Worm (Caenorhabditis elegans): ENCODE data around the gene F54F12.1.

The F54F12.1 gene

DNA sequence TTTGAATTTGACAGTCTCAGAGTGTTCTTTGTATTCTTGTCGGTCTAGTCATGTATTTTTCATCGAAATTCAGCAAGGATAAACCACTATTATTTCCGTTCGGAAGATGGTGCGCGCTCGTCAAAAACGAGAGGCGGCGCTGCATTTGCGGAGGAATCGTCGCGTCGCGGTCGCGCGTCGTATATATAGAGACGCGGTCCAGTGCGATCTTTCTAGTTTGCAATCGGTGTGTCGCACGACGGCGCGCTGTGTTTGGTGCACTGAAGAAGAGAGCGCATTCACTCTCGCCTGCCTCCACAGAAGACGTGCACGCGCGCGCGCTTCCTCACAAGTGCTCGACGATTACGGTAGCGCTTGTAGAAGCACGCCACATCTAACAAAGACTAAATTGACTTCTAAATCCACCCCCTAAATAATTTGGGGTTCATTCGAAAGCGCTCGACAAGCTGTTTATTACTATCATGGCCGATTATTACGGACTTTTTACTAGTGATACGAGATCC is 15.4 kb upstream of the F54F12.1 start, which contains the start of gene Y39E4B.6 (continued):
- peak; percentile 95 for TF ChIP-seq fos-1 (tag; optimal IDR thresholded peaks at IDR 0.05)
- TF ChIP-seq ces-1 (GFP tag; optimal IDR thresholded peaks at IDR 0.05) = peak; percentile 28
- TF ChIP-seq dpl-1 (GFP tag; optimal IDR thresholded peaks at IDR 0.05) = peak; percentile 77 to 81 (median 79)
- peak; percentile 88 for TF ChIP-seq mep-1 (tag; optimal IDR thresholded peaks at IDR 0.05)

DNA sequence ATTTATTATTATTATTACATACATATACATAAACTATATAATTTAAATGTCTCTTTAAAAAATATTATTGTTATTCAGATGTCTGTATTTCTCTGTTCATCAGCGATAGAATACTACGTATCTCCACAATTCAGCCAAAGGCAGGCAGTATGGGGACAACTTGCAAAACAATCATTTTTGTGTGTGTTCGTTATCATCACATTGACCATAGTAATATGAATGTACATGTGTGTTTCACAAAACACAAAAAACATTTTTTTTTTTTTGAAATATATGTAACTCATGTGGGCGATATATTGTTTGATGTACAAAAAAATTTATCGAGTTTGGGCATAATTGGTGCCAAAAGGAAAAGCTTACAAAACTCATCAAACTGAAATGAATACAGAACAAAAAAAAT is 14.2 kb upstream of the F54F12.1 start:
- TF ChIP-seq nhr-85 (tag) (peak; percentile 66), hlh-4 (tag; optimal IDR thresholded peaks at IDR 0.05) (no peak), mep-1 (tag; optimal IDR thresholded peaks at IDR 0.05) (peak; percentile 1)

DNA sequence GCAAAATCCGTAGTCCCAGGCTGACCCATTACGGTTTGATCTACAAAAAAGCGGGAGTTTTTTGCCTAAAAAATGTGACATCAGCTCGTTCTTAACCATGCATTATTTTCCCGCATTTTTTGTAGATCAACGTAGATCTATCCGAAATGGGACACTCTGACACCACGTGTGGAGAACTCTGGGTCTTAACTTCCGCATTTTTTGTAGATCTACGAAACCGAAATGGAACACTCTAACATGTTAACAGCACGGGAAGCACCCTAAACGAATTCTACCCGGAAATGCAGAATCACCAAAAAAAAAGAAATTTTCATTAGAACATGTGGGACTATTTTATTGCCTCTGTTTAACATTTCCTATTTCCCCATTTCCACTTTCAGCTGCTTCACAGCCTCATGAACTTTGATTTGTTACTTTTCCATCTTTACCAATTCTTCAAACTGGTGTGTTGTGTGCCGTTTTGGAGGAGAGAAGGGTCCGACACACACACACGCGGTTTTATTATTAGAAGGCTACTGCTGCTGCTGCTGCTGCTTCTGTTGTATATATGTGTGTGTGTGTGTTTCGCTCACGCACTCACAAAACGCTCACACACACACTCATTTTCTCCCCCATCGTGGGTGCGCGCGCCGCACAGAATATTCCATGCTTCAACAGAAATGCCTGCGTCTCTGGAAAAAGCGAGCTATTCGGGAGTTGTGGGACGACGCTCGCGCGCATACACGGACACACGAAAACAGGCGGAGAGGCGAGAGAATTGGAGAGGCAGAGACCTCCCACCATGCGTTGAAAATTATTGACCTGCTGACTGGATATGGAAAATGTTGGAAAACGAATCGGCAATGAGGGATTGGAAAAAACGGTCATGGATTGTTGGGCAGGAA is 12.9 kb upstream of the F54F12.1 start:
- no peak for TF ChIP-seq tlp-1 (tag; optimal IDR thresholded peaks at IDR 0.05)
- peak; percentile 19 for TF ChIP-seq F16B12.6 (tag; optimal IDR thresholded peaks at IDR 0.05)
- TF ChIP-seq irx-1 (tag; optimal IDR thresholded peaks at IDR 0.05) = peak; percentile 68
- TF ChIP-seq nhr-84 (tag; optimal IDR thresholded peaks at IDR 0.05) = no peak
- peak; percentile 63 to 74 for TF ChIP-seq efl-1 (optimal IDR thresholded peaks at IDR 0.05)
- peak; percentile 40 to 82 for TF ChIP-seq efl-1 (GFP tag; optimal IDR thresholded peaks at IDR 0.05 in 1 of 2)
- peak; percentile 78 for TF ChIP-seq blmp-1 (tag; optimal IDR thresholded peaks at IDR 0.05)
- no peak for TF ChIP-seq alr-1 (tag; optimal IDR thresholded peaks at IDR 0.05; ENCODE audit: borderline replicate concordance)
- TF ChIP-seq nhr-19 (GFP tag; conservative IDR thresholded peaks at IDR 0.05) = peak; percentile 50
- TF ChIP-seq ceh-88 (GFP tag; IDR thresholded peaks at IDR 0.05) = peak; percentile 73; the same call in 1 of the 2 replicates
- TF ChIP-seq nhr-85 (tag) = peak; percentile 82
- peak; percentile 85 for TF ChIP-seq ceh-8 (GFP tag; optimal IDR thresholded peaks at IDR 0.05)
- no peak for TF ChIP-seq nhr-76 (tag; optimal IDR thresholded peaks at IDR 0.05)
- TF ChIP-seq Y116A8C.19 (tag; optimal IDR thresholded peaks at IDR 0.05; ENCODE audit: borderline replicate concordance) = no peak
- peak; percentile 93 for TF ChIP-seq unc-86 (tag; optimal IDR thresholded peaks at IDR 0.05)
- TF ChIP-seq unc-62 (GFP tag; optimal IDR thresholded peaks at IDR 0.05) = no peak
- TF ChIP-seq sup-37 (GFP tag; optimal IDR thresholded peaks at IDR 0.05) = no peak
- peak; percentile 62 for TF ChIP-seq C16A3.4 (tag; optimal IDR thresholded peaks at IDR 0.05)
- peak; percentile 88 for TF ChIP-seq jun-1 (tag; optimal IDR thresholded peaks at IDR 0.05)
- TF ChIP-seq lsy-2 (tag; optimal IDR thresholded peaks at IDR 0.05) = peak; percentile 77 to 87
- peak; percentile 37 to 61 (median 44) for TF ChIP-seq dpl-1 (GFP tag; optimal IDR thresholded peaks at IDR 0.05)
- TF ChIP-seq lir-3 (tag; optimal IDR thresholded peaks at IDR 0.05; ENCODE audit: poor library complexity) = peak; percentile 73
- TF ChIP-seq vab-15 (tag; optimal IDR thresholded peaks at IDR 0.05) = peak; percentile 38
- TF ChIP-seq snpc-4 (tag; optimal IDR thresholded peaks at IDR 0.05) = peak; percentile 32
- TF ChIP-seq elt-3 (tag; optimal IDR thresholded peaks at IDR 0.05) = peak in 1 of 6 experiments; percentile 7
- peak; percentile 75 to 90 (median 89) for TF ChIP-seq ceh-82 (tag; optimal IDR thresholded peaks at IDR 0.05)
- no peak for TF ChIP-seq unc-98 (GFP tag; IDR thresholded peaks at IDR 0.05)
- no peak for TF ChIP-seq hpl-2 (GFP tag; optimal IDR thresholded peaks at IDR 0.05)
- no peak for TF ChIP-seq mab-9 (GFP tag; IDR thresholded peaks at IDR 0.05)
- TF ChIP-seq unc-30 (tag; optimal IDR thresholded peaks at IDR 0.05) = no peak
- peak; percentile 98 for TF ChIP-seq fkh-8 (tag; optimal IDR thresholded peaks at IDR 0.05)
- no peak for TF ChIP-seq aha-1 (tag; optimal IDR thresholded peaks at IDR 0.05)
- peak; percentile 81 for TF ChIP-seq ztf-4 (tag; optimal IDR thresholded peaks at IDR 0.05)
- no peak for TF ChIP-seq ets-5 (GFP tag; IDR thresholded peaks at IDR 0.05)
- TF ChIP-seq fkh-4 (tag; optimal IDR thresholded peaks at IDR 0.05; ENCODE audit: borderline replicate concordance) = peak; percentile 39
- TF ChIP-seq snu-23 (GFP tag; optimal IDR thresholded peaks at IDR 0.05) = peak; percentile 94
- peak; percentile 78 for TF ChIP-seq xbp-1 (tag; optimal IDR thresholded peaks at IDR 0.05)
- peak; percentile 30 for TF ChIP-seq zag-1 (tag; optimal IDR thresholded peaks at IDR 0.05)
- TF ChIP-seq ceh-63 (GFP tag; optimal IDR thresholded peaks at IDR 0.05) = no peak
- peak; percentile 20 for TF ChIP-seq elt-2 (tag; optimal IDR thresholded peaks at IDR 0.05)
- TF ChIP-seq sox-4 (tag; optimal IDR thresholded peaks at IDR 0.05) = no peak
- TF ChIP-seq nhr-11 (tag; optimal IDR thresholded peaks at IDR 0.05) = no peak
- TF ChIP-seq fkh-10 (GFP tag; optimal IDR thresholded peaks at IDR 0.05) = peak; percentile 90

Measured in whole organism, L1 larva.